Fruit fly (Drosophila melanogaster) S2 (cell line): ENCODE data around the gene Cyp6a16.

Source experiments
- CG8478 ChIP-seq: fragments of >200 bp; optimal IDR thresholded peaks from 2 replicates; lab custom pipeline; 2018
- CTCF ChIP-seq, 2 experiments: fragments of >200 bp; optimal IDR thresholded peaks; 2 replicates each; lab custom pipeline; 2018

- TF ChIP-seq CG8478 (lab: Kevin White, UChicago) (no peak), CTCF (optimal IDR thresholded peaks at IDR 0.05; lab: Kevin White, UChicago) (no peak)
Observed at dm6 chr2L:5610108-5610507, 13.5 kb downstream of the Cyp6a16 start.
